Worm (Caenorhabditis elegans) whole organism, early embryonic: Measurements from ENCODE around the gene nhr-236.

Experiments
- B0310.2 ChIP-seq: sonication (generic microtip); optimal IDR thresholded peaks from 2 replicates; lab custom pipeline; 2016; ENCODE audit warnings: mild to moderate bottlenecking, missing genetic modification characterization, missing compliant biosample characterization
- F13C5.2 ChIP-seq: sonication (generic microtip); optimal IDR thresholded peaks from 2 replicates; lab custom pipeline; 2017; ENCODE audit warnings: mild to moderate bottlenecking, missing genetic modification characterization, inconsistent platforms, missing compliant biosample characterization
- aly-1 ChIP-seq: sonication (generic microtip); optimal IDR thresholded peaks from 2 replicates; lab custom pipeline; 2016; ENCODE audit warnings: missing genetic modification characterization, missing compliant biosample characterization
- ama-1 ChIP-seq: fragments of 150-350 bp; optimal IDR thresholded peaks from 2 replicates; lab custom pipeline; 2014
- ceh-13 ChIP-seq: fragments of 200-800 bp; sonication (Bioruptor generic); optimal IDR thresholded peaks from 2 replicates; lab custom pipeline; 2018; ENCODE audit warnings: mild to moderate bottlenecking, missing genetic modification characterization, missing compliant biosample characterization
- ceh-36 ChIP-seq: sonication (generic microtip); optimal IDR thresholded peaks from 2 replicates; lab custom pipeline; 2016; ENCODE audit warnings: missing genetic modification characterization, inconsistent platforms, missing compliant biosample characterization
- ets-7 ChIP-seq: sonication (generic microtip); optimal IDR thresholded peaks from 2 replicates; lab custom pipeline; 2016; ENCODE audit warnings: missing genotype, missing genetic modification characterization, missing compliant biosample characterization
- flt-1 ChIP-seq: fragments of 200-800 bp; sonication (Bioruptor generic); IDR thresholded peaks from 2 replicates; pipeline ENCODE4 v1.3.6; 2022; ENCODE audit warnings: missing genetic modification characterization, missing compliant biosample characterization
- hmbx-1 ChIP-seq: sonication (generic microtip); optimal IDR thresholded peaks from 2 replicates; lab custom pipeline; 2016; ENCODE audit warnings: mild to moderate bottlenecking, missing genetic modification characterization, missing compliant biosample characterization
- hmg-4 ChIP-seq: fragments of 200-800 bp; sonication (Bioruptor generic); optimal IDR thresholded peaks from 2 replicates; lab custom pipeline; 2018; ENCODE audit warnings: mild to moderate bottlenecking, missing genetic modification characterization, missing compliant biosample characterization
- hnd-1 ChIP-seq: sonication (generic microtip); optimal IDR thresholded peaks from 2 replicates; lab custom pipeline; 2016; ENCODE audit warnings: missing genetic modification characterization, missing compliant biosample characterization
- pes-1 ChIP-seq: fragments of 200-800 bp; sonication (Bioruptor generic); IDR thresholded peaks from 2 replicates; pipeline ENCODE4 v1.3.6; 2022; ENCODE audit warnings: missing genetic modification reagents, missing genetic modification characterization, missing compliant biosample characterization
- scrt-1 ChIP-seq: fragments of 200-800 bp; sonication (Bioruptor generic); IDR thresholded peaks from 2 replicates; pipeline ENCODE4 v1.3.6; 2022; ENCODE audit warnings: missing genetic modification characterization, missing compliant biosample characterization
- sea-1 ChIP-seq: fragments of 200-800 bp; sonication (Bioruptor generic); conservative IDR thresholded peaks from 2 replicates; pipeline ENCODE4 v1.3.6; 2022; ENCODE audit warnings: missing genetic modification characterization, missing compliant biosample characterization
- tbx-11 ChIP-seq: fragments of 200-800 bp; sonication (Bioruptor generic); IDR thresholded peaks from 2 replicates; pipeline ENCODE4 v1.3.6; 2022; ENCODE audit warnings: missing genetic modification characterization, missing compliant biosample characterization
- tbx-37 ChIP-seq: fragments of 200-800 bp; sonication (Bioruptor generic); conservative IDR thresholded peaks from 2 replicates; pipeline ENCODE4 v1.3.6; 2022; ENCODE audit warnings: missing genetic modification reagents, missing genetic modification characterization, missing compliant biosample characterization
- tra-4 ChIP-seq: sonication (generic microtip); optimal IDR thresholded peaks from 2 replicates; lab custom pipeline; 2017; ENCODE audit warnings: missing genetic modification characterization, missing compliant biosample characterization

The nhr-236 gene

DNA sequence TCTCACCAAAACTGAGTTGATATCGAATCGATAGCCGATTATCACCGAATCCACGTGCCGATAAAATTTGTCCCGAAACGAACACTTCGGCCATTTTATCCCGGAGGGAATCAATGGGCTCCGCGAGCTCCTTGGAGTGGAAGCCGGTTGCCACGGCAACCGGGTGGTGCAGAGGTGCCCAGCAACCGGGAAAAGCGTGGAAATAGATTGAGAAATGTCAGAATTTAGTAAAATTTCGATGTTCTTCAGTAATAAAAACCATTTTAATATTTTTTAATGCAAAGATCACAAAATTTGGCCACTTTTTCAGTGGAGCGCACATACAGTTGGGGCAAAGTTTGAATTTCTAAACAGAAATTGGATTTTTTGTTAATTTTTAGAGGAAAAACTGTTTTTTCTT is 23.0 kb downstream of the nhr-236 start, which contains the start of gene mksr-2:
mksr-2 (minus strand) TSS at position 101 of the 400 bp plus-strand sequence.
- TF ChIP-seq hmg-4 (GFP tag; lab: Kevin White, UChicago) (no peak), F13C5.2 (tag; lab: Kevin White, UChicago) (no peak), tbx-11 (no peak), hmbx-1 (tag; lab: Kevin White, UChicago) (no peak), flt-1 (GFP tag; lab: Robert Waterston, UW) (no peak), tbx-37 (no peak), scrt-1 (GFP tag; lab: Robert Waterston, UW) (no peak), ceh-13 (GFP tag; lab: Kevin White, UChicago) (no peak), aly-1 (no peak), ets-7 (tag; lab: Kevin White, UChicago) (no peak), hnd-1 (tag; lab: Kevin White, UChicago) (no peak), pes-1 (GFP tag; lab: Robert Waterston, UW) (no peak)

DNA sequence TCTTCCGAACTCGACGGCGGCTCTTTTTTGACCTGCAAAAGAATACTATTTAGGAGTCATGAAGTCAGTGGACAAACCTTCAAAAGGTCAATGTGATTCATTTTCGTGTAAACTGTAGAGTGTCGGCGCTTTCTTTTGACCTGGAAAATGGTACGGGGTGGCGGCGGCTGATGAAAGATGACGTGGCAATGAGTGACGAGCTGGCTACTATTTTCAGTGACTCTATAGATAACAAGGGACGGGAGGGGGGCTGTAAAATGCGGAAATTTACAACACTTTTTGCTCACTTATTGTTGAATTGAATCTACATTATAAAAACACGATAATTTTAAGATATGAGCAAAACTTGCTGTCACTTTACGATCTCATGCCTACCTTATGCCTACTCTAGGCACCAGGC is 29.3 kb downstream of the nhr-236 start, which contains the start of gene lin-1:
lin-1 (minus strand) TSS at position 101 of the 400 bp plus-strand sequence.
- TF ChIP-seq sea-1 (no peak), ceh-13 (GFP tag; lab: Kevin White, UChicago) (no peak), hmbx-1 (tag; lab: Kevin White, UChicago) (no peak), hnd-1 (tag; lab: Kevin White, UChicago) (no peak), tra-4 (tag; lab: Kevin White, UChicago) (no peak), F13C5.2 (tag; lab: Kevin White, UChicago) (no peak), ama-1 (no peak), B0310.2 (tag; lab: Kevin White, UChicago) (no peak), tbx-37 (no peak), scrt-1 (GFP tag; lab: Robert Waterston, UW) (no peak), tbx-11 (no peak), ets-7 (tag; lab: Kevin White, UChicago) (no peak), flt-1 (GFP tag; lab: Robert Waterston, UW) (no peak), hmg-4 (GFP tag; lab: Kevin White, UChicago) (no peak)

DNA sequence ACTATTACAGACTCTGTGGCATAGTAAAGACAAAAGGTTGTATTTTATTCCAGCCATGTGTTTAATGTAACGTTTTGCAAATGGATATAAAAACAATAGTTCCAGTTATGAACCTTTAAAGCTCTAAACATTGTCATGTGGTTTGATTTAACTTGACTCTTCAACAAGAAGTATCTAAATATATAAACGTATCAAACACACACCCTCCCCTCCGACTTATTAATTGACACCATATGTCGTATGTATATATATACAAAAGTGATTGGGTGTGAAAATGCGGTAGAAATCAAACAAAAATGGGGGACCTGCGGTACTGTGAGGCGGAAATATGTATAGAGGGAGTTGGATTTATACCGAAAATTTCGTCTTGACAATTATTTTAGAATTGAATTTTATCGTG is 31.1 kb downstream of the nhr-236 start:
- TF ChIP-seq aly-1 = no peak
- TF ChIP-seq scrt-1 (GFP tag; lab: Robert Waterston, UW) = no peak
- TF ChIP-seq ceh-13 (GFP tag; lab: Kevin White, UChicago) = no peak
- TF ChIP-seq flt-1 (GFP tag; lab: Robert Waterston, UW) = no peak
- no peak for TF ChIP-seq hnd-1 (tag; lab: Kevin White, UChicago)
- TF ChIP-seq sea-1 = no peak
- no peak for TF ChIP-seq ceh-36 (tag; lab: Kevin White, UChicago)
- TF ChIP-seq ama-1 = no peak
- no peak for TF ChIP-seq tbx-37
- no peak for TF ChIP-seq tra-4 (tag; lab: Kevin White, UChicago)
- TF ChIP-seq hmbx-1 (tag; lab: Kevin White, UChicago) = no peak
- no peak for TF ChIP-seq F13C5.2 (tag; lab: Kevin White, UChicago)

DNA sequence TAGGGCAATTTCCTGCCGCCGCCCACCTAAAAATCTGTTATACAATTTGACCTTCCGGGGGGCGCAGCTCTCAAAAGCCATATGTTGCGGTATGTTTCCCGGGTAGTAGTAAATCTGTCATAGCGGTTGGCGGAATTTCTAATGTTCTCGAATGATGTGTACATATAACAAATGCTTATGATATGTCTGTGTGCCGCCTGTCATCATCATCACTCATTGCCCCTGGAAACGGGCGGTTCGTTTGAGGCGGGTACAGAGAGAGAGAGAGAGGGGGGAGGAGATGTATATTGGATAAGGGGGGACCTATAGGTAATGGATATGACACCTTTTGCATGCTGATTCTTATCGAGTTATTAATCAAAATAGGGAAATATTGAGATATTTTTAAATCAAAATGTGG is 32.8 kb downstream of the nhr-236 start:
- no peak for TF ChIP-seq hnd-1 (tag; lab: Kevin White, UChicago)
- TF ChIP-seq ama-1 = no peak
- no peak for TF ChIP-seq ets-7 (tag; lab: Kevin White, UChicago)
- no peak for TF ChIP-seq aly-1
- no peak for TF ChIP-seq scrt-1 (GFP tag; lab: Robert Waterston, UW)
- TF ChIP-seq tbx-37 = no peak

DNA sequence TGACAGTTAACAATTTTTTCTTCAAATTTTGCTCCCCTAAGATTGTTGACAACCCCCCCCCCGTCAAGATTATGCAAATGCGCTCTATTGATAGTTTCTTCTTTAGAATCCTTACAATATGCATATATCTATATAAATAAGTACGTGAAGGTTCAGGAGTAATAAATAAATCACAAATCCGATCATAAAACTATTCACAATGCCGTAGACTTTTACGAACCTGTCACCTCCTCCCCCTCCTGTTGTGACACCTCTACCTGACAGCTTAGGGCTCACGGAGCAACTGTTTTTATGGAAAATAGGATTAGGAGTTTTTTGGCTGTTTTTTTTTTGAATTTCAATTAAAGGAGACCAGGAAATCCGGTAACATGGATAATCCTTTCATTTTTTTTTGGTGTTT is 37.3 kb downstream of the nhr-236 start:
- TF ChIP-seq hnd-1 (tag; lab: Kevin White, UChicago) (no peak), pes-1 (GFP tag; lab: Robert Waterston, UW) (no peak), B0310.2 (tag; lab: Kevin White, UChicago) (no peak), tbx-11 (no peak), tra-4 (tag; lab: Kevin White, UChicago) (no peak), flt-1 (GFP tag; lab: Robert Waterston, UW) (no peak), scrt-1 (GFP tag; lab: Robert Waterston, UW) (no peak), hmg-4 (GFP tag; lab: Kevin White, UChicago) (no peak)

DNA sequence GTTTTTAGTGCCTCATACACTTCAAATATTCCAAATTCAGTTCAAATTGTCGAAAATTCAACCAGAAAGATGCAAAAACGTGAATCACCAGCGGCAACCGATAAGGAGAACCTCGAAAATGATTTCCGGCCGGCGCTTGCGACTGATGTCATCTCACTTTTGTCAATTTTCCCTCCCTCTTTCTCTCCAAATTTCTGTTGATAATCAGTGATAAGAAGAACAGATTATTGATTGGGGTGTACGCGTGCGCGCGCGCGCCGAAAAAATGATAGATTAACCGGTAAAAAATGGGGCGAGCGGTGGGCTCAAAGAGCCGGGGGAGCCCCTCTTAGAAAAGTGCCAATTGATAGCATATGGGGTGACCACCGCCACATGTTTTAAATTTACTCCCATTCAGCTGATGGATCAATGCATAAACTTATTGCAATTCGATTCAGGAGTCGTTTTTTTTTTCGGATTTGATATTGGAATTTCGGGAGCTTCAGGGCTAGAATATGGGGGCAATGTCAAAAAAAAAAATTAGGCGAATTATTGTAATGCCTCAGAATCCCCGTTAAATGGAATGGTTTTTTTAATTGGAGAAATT is 44.9 kb downstream of the nhr-236 start:
- 0 out of 2 replicates have a peak, but pooled peaks have one; percentile 4 for TF ChIP-seq pes-1 (GFP tag; lab: Robert Waterston, UW)
- no peak for TF ChIP-seq ceh-36 (tag; lab: Kevin White, UChicago)

DNA sequence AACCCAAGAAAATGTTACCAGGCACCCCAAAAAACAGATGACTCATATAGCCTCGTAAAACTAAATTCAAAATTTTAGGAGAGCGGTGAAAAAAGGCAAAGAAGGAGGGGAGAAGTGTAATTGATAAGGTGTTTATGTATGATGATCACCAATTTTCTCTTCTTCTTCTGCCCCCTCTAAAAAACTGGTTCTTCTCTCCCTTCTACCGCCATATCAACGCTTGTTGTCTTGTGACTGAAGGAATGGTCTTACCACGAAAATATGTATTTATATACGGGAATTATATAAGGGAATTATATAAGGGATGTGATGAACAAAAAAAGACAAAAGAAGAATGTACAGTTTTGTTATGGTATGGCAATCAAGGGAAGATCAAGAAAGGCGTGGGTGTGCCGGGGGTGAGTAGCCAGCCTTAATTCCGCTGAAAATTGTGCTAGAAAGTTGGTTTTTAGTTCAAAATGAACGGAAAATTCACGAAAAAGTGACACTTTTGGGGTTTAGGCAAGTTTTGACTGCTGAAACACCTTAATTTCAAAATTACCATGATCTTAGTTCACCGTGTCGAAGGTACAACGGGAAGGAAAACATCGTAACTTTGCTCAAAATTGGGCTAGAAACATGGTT is 48.0 kb downstream of the nhr-236 start:
- TF ChIP-seq aly-1 = no peak
- no peak for TF ChIP-seq pes-1 (GFP tag; lab: Robert Waterston, UW)
- TF ChIP-seq hmg-4 (GFP tag; lab: Kevin White, UChicago) = no peak
- TF ChIP-seq tbx-37 = no peak
- no peak for TF ChIP-seq tbx-11
- TF ChIP-seq hmbx-1 (tag; lab: Kevin White, UChicago) = no peak
- no peak for TF ChIP-seq hnd-1 (tag; lab: Kevin White, UChicago)
